Fruit fly (Drosophila melanogaster) S2 (cell line): ENCODE data around the gene CaMKI.

Experiments used
- CG8478 ChIP-seq: fragments of >200 bp; optimal IDR thresholded peaks from 2 replicates; lab custom pipeline; 2018
- CTCF ChIP-seq, 2 experiments: fragments of >200 bp; optimal IDR thresholded peaks; 2 replicates each; lab custom pipeline; 2018

CaMKI gene

DNA sequence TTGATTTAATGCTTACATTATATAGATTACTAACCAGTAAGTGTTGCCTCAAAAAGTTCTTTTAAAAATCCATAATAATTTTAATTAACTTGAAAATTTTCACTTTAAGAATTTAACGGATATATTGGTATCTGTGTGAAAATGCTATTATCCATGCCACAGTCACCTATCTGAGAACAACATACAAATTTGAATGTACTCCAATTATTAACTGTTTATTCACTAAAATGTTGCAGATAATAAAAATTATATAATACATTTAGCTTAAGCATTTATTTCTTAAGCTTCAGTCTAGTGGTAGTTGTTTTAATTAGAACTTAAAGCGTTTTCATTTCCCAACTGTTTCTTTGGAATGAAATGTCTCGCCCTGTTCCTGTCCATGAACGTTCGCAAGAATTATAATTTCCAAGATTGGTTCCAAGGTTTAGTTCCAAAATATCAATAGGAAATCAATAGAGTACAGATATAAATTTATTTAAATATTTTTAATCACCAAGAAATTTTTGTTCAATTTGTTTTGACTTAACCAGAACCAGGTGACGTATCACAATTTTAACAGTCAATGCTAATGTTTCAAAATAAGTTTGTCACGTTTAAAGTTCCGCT, at the start of gene CaMKI:
Gene CaMKI (plus strand): TSS at position 392 of the 606 bp plus-strand sequence.
- no peak for TF ChIP-seq CG8478
- TF ChIP-seq CTCF (optimal IDR thresholded peaks at IDR 0.05; lab: Kevin White, UChicago): no peak

DNA sequence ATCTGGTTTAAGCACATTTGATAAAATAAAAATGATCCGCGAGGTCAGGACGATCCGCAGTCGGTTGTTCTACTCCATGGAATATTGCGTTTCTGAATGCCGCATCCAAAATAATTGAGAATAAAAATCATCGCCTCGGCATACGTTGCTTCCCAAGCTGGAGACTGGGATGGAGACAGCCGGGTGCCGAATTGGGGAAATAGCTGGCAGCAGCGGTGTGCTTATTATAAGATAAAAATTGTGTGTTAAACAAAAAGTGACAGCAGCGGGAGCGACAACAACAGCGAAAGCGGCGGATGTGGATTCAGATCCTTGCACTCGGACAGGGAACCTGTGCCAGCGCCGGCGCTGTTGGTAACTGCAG, 49.8 kb upstream of the CaMKI start, which contains the start of gene dati:
Gene dati (minus strand): TSS at position 101 of the 364 bp plus-strand sequence.
- TF ChIP-seq CTCF (optimal IDR thresholded peaks at IDR 0.05; lab: Kevin White, UChicago) (no peak), CG8478 (no peak)

DNA sequence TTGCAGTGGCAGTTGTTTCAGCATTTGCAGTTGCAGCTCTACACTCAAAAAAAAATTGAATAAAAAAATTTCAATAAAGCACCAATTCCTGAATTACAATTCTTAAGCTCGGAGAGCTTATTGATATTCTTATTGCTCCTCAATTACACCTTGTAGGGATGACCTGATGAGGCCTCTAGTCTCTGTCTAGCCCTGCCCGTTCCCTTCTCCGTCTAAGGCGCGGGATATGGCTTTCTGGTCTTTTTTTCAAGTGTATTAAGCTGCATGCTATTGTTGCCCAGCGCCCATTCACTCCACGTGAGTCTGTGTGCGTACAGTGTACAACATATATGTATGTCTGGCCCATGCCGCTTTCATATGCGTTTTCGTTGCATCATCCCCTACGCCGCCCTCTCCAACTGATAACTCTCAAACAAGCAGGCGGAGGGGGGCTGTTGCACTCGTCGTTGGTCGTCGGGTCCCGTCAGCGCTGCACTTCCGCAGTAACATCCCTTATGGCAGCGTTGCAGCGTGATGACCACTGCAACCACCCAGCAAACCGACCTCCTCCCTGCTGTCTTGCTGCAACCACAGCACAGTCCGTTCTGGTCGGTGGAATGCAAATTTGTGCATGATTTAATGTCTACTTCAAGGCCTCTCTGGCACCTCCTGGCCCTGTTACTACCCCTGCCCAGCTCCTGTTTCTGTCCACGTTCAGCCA, 49.3 kb upstream of the CaMKI start:
- TF ChIP-seq CTCF (optimal IDR thresholded peaks at IDR 0.05; lab: Kevin White, UChicago) (no peak), CG8478 (no peak)

DNA sequence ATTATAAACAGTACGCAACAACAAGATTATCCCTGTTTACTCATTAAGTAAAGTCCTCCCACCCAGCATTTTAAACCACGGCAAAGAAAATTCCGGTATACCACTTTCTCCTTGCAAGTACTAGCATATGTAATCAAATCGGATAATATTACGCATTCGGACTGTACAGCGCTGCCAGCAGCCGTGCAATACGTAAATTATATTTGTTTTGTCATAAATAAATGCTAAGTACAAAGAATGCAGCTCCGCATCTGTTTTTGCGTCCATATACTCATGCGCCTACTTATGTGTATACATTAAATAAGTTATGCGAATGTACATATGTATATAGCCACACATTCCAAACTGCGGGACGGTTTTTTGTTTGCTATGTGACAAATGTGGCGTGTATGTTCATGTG, 46.7 kb upstream of the CaMKI start:
- no peak for TF ChIP-seq CG8478
- TF ChIP-seq CTCF (optimal IDR thresholded peaks at IDR 0.05; lab: Kevin White, UChicago): no peak

DNA sequence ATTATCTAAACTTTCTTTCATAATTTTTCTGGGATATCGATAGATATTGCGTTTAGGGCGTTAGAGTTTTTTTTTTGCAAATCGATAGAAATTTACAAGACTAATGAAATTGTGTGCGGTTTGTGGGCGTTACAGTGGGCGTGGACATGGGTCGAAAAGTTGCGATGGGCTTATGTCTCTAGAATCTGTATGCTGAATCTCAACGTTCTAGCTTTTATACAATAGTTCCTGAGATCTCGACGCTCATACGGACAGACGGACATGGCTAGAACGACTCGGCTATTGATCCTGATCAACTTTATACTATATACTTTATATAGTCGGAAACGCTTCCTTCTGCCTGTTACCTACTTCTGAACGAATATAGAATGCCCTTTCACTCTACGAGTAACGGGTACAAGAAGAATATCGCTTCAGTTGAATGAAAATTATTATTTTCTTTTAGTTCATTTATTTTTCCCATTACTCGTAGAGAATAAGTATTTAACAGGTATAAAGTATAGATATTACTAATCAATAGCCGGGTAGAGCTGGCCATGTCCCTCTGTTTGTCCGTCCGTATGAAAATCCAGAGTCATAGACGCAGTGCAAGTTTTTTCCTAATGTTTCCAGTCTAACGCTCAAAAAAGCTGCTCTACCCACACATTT, 42.3 kb upstream of the CaMKI start:
- no peak for TF ChIP-seq CG8478
- TF ChIP-seq CTCF (optimal IDR thresholded peaks at IDR 0.05; lab: Kevin White, UChicago): no peak

DNA sequence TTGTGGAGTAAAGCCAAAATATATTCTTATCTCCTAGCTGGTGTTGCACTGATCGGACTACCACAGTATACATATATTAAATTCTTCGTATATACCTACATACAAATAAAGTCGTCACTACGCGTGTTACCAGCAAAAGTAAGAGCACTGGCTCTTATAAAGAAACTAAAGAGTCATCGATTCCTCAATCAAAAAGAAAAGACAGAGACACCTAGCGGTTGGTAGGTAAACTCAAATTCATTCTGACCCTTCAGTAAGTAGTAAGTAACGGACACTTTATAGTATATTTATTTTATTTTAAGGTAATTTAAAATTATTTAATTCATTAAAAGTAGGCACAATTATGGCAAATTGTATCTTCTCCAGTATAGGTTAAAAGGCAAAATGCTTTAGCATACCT, 41.0 kb upstream of the CaMKI start:
- TF ChIP-seq CTCF (optimal IDR thresholded peaks at IDR 0.05; lab: Kevin White, UChicago) (peak; percentile 62 to 86), CG8478 (no peak)

DNA sequence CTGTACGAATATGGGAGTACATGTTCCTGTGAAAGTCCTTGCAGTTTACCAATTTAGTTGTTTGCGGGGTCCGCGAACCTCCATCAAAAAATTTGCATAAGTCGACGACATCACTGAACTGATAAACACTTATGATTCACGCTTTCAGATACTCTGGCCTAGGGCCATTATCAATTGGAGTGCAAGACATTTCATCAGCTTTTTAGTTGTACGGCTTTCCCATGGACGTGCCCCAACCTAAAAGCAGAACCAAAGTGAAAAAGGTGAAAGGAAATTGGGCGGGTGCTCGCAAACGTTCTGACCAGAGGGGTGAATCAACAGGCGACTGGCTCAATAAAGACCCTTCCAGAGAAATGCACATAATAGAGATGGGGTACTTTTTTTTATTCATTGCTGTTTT, 40.1 kb upstream of the CaMKI start:
- TF ChIP-seq CTCF (optimal IDR thresholded peaks at IDR 0.05; lab: Kevin White, UChicago): no peak
- TF ChIP-seq CG8478: no peak

DNA sequence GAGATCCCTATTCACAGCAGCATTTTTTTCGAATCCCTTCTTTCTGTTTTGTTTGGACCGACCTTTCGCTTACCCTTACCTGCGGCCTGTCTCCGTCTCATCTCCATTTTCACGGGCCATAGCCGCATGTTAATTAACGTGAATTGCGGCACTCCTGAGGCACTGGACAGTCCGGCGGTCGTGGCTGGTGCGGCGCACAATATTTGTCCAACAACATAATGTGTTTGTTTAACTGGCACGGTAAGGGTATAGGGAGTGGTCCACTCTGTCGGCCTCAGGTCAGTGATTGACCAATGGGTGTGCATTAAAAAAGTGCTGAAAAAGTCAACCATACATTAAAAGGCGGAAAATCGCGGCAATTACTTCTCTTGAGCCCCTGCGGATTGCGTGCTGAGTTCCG, 39.0 kb upstream of the CaMKI start:
- TF ChIP-seq CTCF (optimal IDR thresholded peaks at IDR 0.05; lab: Kevin White, UChicago) (peak in 1 of 2 experiments; percentile 10), CG8478 (no peak)

DNA sequence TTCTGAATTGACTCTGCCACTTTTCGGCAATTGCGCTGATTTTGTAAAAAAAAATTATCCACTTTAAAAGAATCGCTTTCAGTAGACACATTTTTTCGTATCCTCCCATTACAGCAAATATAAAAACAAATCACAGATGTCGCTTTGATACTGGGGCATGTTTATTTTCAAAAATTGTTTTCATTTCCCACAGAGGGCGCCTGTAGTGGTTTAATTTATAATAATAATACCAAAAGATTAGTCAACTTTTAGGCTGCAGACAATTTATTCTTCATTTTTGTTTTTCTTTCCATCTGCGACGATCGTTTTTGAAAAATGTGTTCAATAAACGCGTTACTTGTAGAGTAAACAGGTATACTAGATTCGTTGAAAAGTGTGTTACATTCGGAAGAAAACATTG, 38.5 kb upstream of the CaMKI start:
- no peak for TF ChIP-seq CG8478
- TF ChIP-seq CTCF (optimal IDR thresholded peaks at IDR 0.05; lab: Kevin White, UChicago): peak; percentile 77 to 94

DNA sequence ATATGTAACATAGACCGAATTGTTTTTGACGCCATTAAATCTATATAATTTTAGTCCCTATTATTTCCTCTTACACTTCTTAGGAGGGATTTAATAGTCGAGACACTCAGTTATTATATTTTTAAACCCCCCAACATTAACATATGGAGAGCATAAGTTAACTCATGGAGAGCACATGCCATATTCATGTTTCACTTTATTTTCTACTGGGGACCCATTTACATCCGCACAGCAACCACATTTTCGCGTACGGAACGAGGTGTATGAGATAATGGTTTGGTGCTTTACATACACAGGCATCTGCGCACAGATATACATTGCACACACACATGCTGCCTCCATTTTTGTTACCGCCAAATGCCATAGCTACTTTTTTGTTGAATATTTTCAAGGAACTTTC, 33.8 kb upstream of the CaMKI start:
- TF ChIP-seq CTCF (optimal IDR thresholded peaks at IDR 0.05; lab: Kevin White, UChicago) (no peak), CG8478 (no peak)

DNA sequence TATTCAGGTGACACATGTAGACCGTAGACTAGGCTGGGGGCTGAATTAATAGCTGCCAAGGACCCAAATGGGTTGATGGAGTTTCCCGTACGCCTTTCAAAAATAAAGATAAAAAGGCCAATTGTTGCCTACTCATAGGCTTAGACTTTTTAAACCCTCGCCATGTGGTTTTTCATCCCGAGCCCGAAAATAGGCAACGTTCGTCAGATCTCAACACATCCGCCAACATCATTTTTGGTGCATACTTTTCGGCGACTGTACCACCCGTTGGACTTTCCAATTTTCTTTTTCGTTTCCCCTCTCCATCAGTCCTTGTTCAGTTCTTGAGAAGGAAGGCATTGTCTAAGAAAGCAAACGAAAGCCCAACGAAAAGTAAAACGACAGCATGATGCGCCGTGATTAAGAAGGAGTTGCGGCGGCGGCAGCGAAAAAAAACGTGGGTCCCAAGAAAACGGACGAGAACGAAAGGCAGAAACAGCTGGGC, 29.8 kb upstream of the CaMKI start:
- TF ChIP-seq CTCF (optimal IDR thresholded peaks at IDR 0.05; lab: Kevin White, UChicago): peak; percentile 42 to 43

DNA sequence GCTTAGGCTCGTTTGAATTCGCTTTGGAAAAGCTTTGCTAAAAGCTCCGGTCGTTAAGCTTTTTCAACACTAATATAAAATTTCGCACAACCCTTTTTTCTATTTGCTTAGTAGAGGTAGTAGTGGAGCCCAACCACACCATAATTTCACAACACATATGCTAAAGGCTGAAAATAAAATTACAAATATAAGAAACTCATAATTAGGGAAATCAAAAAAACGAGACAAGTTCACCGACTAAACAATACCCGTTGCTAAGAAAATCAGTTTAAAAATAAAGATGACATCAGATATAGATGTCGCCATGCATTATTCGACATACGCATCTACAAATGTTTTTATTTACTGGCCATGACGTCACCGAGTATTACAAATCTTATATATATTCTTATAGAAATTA, 29.0 kb upstream of the CaMKI start:
- TF ChIP-seq CTCF (optimal IDR thresholded peaks at IDR 0.05; lab: Kevin White, UChicago) (peak; percentile 64 to 86), CG8478 (no peak)

DNA sequence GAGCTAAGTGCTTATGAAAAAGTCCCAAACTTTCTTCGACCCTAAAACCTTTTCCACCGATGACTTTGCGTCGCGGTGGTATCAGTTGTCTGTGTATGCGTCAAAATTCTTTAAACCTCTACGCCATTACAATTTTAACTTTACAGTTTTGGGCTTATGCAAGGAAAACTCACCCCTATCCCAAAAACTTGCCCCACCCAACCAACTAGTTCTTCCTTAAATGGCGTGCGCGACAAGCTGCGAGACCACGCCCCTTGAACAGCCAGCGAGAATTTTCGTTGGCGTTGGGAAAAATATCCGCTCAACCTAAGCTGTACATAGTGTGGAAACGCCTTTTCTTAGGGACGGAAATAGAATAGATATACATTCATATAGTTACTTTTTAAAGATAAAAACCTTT, 26.6 kb upstream of the CaMKI start:
- no peak for TF ChIP-seq CG8478
- no peak for TF ChIP-seq CTCF (optimal IDR thresholded peaks at IDR 0.05; lab: Kevin White, UChicago)

DNA sequence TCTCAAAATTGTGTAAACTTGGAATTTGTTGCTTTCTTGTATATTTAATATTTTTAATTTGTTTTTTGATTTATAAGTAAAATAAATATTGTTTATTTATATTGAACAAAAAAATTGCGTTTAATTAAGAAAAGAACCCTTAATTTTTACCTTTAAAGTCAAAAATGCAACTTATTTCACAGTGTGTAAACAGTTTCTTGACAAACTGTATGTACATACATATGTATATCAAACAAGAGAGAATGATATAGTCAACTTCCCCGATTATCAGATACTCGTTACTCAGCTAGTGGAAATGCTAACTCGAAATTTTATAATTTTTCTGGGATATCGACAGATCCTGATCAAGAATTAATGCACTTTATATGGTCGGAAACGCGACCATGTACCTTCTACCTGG, 24.3 kb upstream of the CaMKI start:
- TF ChIP-seq CTCF (optimal IDR thresholded peaks at IDR 0.05; lab: Kevin White, UChicago) (no peak), CG8478 (no peak)

DNA sequence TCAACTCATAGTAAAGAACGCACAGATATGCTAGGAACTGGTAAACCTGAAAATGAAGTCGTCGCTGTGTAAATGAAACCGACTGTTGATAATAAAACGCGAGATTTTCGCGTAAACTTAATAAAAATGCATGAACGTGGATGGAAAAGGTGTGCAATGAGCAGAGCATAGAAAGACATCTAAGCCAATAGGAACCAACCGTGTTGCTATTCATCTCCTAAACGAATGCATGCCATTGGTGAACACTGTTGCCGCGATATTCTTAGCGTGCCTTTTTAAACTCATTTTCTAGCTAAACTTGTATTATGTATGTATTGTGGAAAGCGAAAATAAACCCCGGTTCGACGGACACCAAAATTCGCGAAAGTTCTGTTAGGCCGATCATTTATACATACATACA, 23.5 kb upstream of the CaMKI start:
- no peak for TF ChIP-seq CG8478
- TF ChIP-seq CTCF (optimal IDR thresholded peaks at IDR 0.05; lab: Kevin White, UChicago): no peak

DNA sequence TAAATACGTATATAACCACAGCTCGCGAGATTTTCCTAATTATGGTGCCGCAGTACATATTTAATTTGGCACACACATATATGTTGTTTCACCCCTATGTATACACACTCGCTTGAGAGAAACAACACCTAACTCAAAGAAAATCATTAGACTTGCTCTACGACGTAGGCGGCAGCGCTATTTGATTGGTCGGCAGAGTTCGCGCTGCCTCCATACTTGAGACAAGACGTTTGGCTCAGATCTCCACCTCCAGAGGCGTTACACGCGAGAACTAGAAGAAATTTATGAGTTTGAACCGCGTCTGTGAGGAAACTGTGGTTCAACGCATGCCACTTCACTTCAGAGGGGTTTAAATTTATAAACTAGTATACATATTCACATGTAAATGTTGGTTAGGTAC, 22.0 kb upstream of the CaMKI start:
- TF ChIP-seq CTCF (optimal IDR thresholded peaks at IDR 0.05; lab: Kevin White, UChicago) (no peak), CG8478 (no peak)
